Fruit fly (Drosophila melanogaster) whole organism, embryonic: ENCODE measurements around the gene Mco4.
A peak's percentile ranks its signal among the peaks of the same experiment; 100 is the strongest.

Source experiments
- Adf1 ChIP-seq: fragments of 200-800 bp; sonication (Bioruptor generic); IDR thresholded peaks from 2 replicates; pipeline ENCODE4 v1.3.6; 2022; ENCODE audit warnings: missing biosample characterization, missing genetic modification characterization
- Atf6 ChIP-seq: fragments of 200-800 bp; sonication (Bioruptor generic); IDR thresholded peaks from 2 replicates; pipeline ENCODE4 v1.3.6; 2022; ENCODE audit warnings: missing biosample characterization, missing genetic modification characterization
- BEAF-32 ChIP-seq: fragments of 200-800 bp; sonication (Bioruptor generic); optimal IDR thresholded peaks from 3 replicates; lab custom pipeline; 2017; ENCODE audit warnings: missing biosample characterization, missing genetic modification characterization, mild to moderate bottlenecking, moderate library complexity, missing genetic modification reagents
- CG11696 ChIP-seq: fragments of 200-800 bp; sonication (Bioruptor generic); IDR thresholded peaks from 2 replicates; pipeline ENCODE4 v1.3.6; 2022; ENCODE audit warnings: missing biosample characterization, missing genetic modification characterization
- CG12155 ChIP-seq: fragments of 200-800 bp; sonication (Bioruptor generic); optimal IDR thresholded peaks from 3 replicates; lab custom pipeline; 2016; ENCODE audit warnings: missing biosample characterization, missing genetic modification characterization
- CG12236 ChIP-seq: fragments of 200-800 bp; sonication (Bioruptor generic); optimal IDR thresholded peaks from 2 replicates; lab custom pipeline; 2016; ENCODE audit warnings: missing biosample characterization, missing genetic modification characterization
- CG12299 ChIP-seq: fragments of 200-800 bp; sonication (Bioruptor generic); optimal IDR thresholded peaks from 2 replicates; lab custom pipeline; 2018; ENCODE audit warnings: missing biosample characterization, mild to moderate bottlenecking, missing genetic modification characterization
- CG12942 ChIP-seq: fragments of 200-800 bp; sonication (Bioruptor generic); optimal IDR thresholded peaks from 3 replicates; lab custom pipeline; 2016; ENCODE audit warnings: missing biosample characterization, missing genetic modification characterization
- CG14965 ChIP-seq: fragments of 200-800 bp; sonication (Bioruptor generic); optimal IDR thresholded peaks from 2 replicates; lab custom pipeline; 2016; ENCODE audit warnings: missing biosample characterization, missing genetic modification characterization, borderline replicate concordance
- CG15601 ChIP-seq: fragments of 200-800 bp; sonication (Bioruptor generic); optimal IDR thresholded peaks from 3 replicates; lab custom pipeline; 2019; ENCODE audit warnings: missing biosample characterization, mild to moderate bottlenecking, missing genetic modification characterization, moderate library complexity
- CG1602 ChIP-seq: fragments of 200-800 bp; sonication (Bioruptor generic); optimal IDR thresholded peaks from 3 replicates; lab custom pipeline; 2016; ENCODE audit warnings: missing biosample characterization, missing genetic modification characterization
- CG17385 ChIP-seq: fragments of 200-800 bp; sonication (Bioruptor generic); optimal IDR thresholded peaks from 3 replicates; lab custom pipeline; 2018; ENCODE audit warnings: missing biosample characterization, mild to moderate bottlenecking, missing genetic modification characterization
- CG18011 ChIP-seq: fragments of 200-800 bp; sonication (Bioruptor generic); optimal IDR thresholded peaks from 2 replicates; lab custom pipeline; 2017; ENCODE audit warnings: missing biosample characterization, missing genetic modification characterization, mild to moderate bottlenecking, moderate library complexity, missing genotype
- CG18476 ChIP-seq: fragments of 200-800 bp; sonication (Bioruptor generic); optimal IDR thresholded peaks from 2 replicates; lab custom pipeline; 2016; ENCODE audit warnings: missing biosample characterization, mild to moderate bottlenecking, missing genetic modification characterization
- CG30431 ChIP-seq: fragments of 200-800 bp; sonication (Bioruptor generic); optimal IDR thresholded peaks from 2 replicates; lab custom pipeline; 2017; ENCODE audit warnings: missing biosample characterization, missing genetic modification characterization
- CG6272 ChIP-seq: fragments of 200-800 bp; sonication (Bioruptor generic); IDR thresholded peaks from 2 replicates; pipeline ENCODE4 v1.3.6; 2022; ENCODE audit warnings: missing biosample characterization, missing genetic modification characterization
- CG6689 ChIP-seq: fragments of 200-800 bp; sonication (Bioruptor generic); IDR thresholded peaks from 2 replicates; pipeline ENCODE4 v1.3.6; 2022; ENCODE audit warnings: missing biosample characterization, missing genetic modification characterization
- CG6791 ChIP-seq: fragments of 200-800 bp; sonication (Bioruptor generic); IDR thresholded peaks from 3 replicates; pipeline ENCODE4 v1.3.6; 2022; ENCODE audit warnings: missing biosample characterization, missing genetic modification characterization; ENCODE audit not compliant: partially characterized antibody
- CG6854 ChIP-seq: fragments of 200-800 bp; sonication (Bioruptor generic); optimal IDR thresholded peaks from 3 replicates; lab custom pipeline; 2017; ENCODE audit warnings: missing biosample characterization, mild to moderate bottlenecking, missing genetic modification characterization
- CG8944 ChIP-seq: fragments of 200-800 bp; sonication (Bioruptor generic); optimal IDR thresholded peaks from 3 replicates; lab custom pipeline; 2016; ENCODE audit warnings: missing biosample characterization, missing genetic modification characterization
- CG9215 ChIP-seq: fragments of 200-800 bp; sonication (Bioruptor generic); IDR thresholded peaks from 2 replicates; pipeline ENCODE4 v1.3.6; 2022; ENCODE audit warnings: missing biosample characterization, missing genetic modification characterization
- CG9817 ChIP-seq: fragments of 200-800 bp; sonication (Bioruptor generic); optimal IDR thresholded peaks from 2 replicates; lab custom pipeline; 2018; ENCODE audit warnings: missing biosample characterization, mild to moderate bottlenecking, missing genetic modification characterization, moderate library complexity
- CkIIα-i1 ChIP-seq: fragments of 200-800 bp; sonication (Bioruptor generic); IDR thresholded peaks from 2 replicates; pipeline ENCODE4 v1.3.6; 2022; ENCODE audit warnings: missing biosample characterization, missing genetic modification characterization
- Eip74EF ChIP-seq, 2 experiments: fragments of 200-800 bp in 1 of 2; fragments of >200 bp in 1 of 2; sonication (Bioruptor generic) in 1 of 2; optimal IDR thresholded peaks; 2 replicates each; lab custom pipeline; 2017 to 2019; ENCODE audit warnings: missing biosample characterization in 2 of 2, missing genetic modification characterization in 2 of 2, mild to moderate bottlenecking in 1 of 2, moderate library complexity in 1 of 2
- Mad ChIP-seq: fragments of 200-800 bp; sonication (Bioruptor generic); optimal IDR thresholded peaks from 2 replicates; lab custom pipeline; 2016; ENCODE audit warnings: missing biosample characterization, missing genetic modification characterization
- NK7.1 ChIP-seq: fragments of 200-800 bp; sonication (Bioruptor generic); optimal IDR thresholded peaks from 3 replicates; lab custom pipeline; 2016; ENCODE audit warnings: missing biosample characterization, missing genetic modification characterization
- Nf-YC ChIP-seq: fragments of 200-800 bp; optimal IDR thresholded peaks from 3 replicates; lab custom pipeline; 2019; ENCODE audit warnings: missing biosample characterization, mild to moderate bottlenecking, missing genetic modification characterization, moderate library complexity
- Sin3A ChIP-seq: fragments of >200 bp; optimal IDR thresholded peaks from 2 replicates; lab custom pipeline; 2018
- Sry-β ChIP-seq: fragments of 200-800 bp; sonication (Bioruptor generic); optimal IDR thresholded peaks from 2 replicates; lab custom pipeline; 2018; ENCODE audit warnings: missing biosample characterization, mild to moderate bottlenecking, missing genetic modification characterization, moderate library complexity
- Trl ChIP-seq, 3 experiments: fragments of >200 bp in 2 of 3; fragments of 200-800 bp in 1 of 3; sonication (Bioruptor generic) in 1 of 3; optimal IDR thresholded peaks; 2 replicates in 1 of 3; 3 replicates in 2 of 3; lab custom pipeline; 2016 to 2017; ENCODE audit warnings: missing biosample characterization in 1 of 3, missing genetic modification characterization in 1 of 3
- ab ChIP-seq: fragments of 200-800 bp; sonication (Bioruptor generic); optimal IDR thresholded peaks from 2 replicates; lab custom pipeline; 2016; ENCODE audit warnings: missing biosample characterization, missing genetic modification characterization
- al ChIP-seq: fragments of 200-800 bp; sonication (Bioruptor generic); IDR thresholded peaks from 2 replicates; pipeline ENCODE4 v1.3.6; 2022; ENCODE audit warnings: missing biosample characterization, missing genetic modification characterization
- ato ChIP-seq: fragments of 200-800 bp; sonication (Bioruptor generic); IDR thresholded peaks from 2 replicates; pipeline ENCODE4 v1.3.6; 2022; ENCODE audit warnings: missing biosample characterization, missing genetic modification characterization; ENCODE audit not compliant: partially characterized antibody
- da ChIP-seq: fragments of 200-800 bp; sonication (Bioruptor generic); optimal IDR thresholded peaks from 2 replicates; lab custom pipeline; 2016; ENCODE audit warnings: missing biosample characterization, missing genetic modification characterization
- dimm ChIP-seq: fragments of 200-800 bp; sonication (Bioruptor generic); IDR thresholded peaks from 2 replicates; pipeline ENCODE4 v1.3.6; 2022; ENCODE audit warnings: missing biosample characterization, missing genetic modification characterization
- fd102C ChIP-seq: fragments of 200-800 bp; sonication (Bioruptor generic); optimal IDR thresholded peaks from 2 replicates; lab custom pipeline; 2018; ENCODE audit warnings: missing biosample characterization, mild to moderate bottlenecking, missing genetic modification characterization, moderate library complexity
- grau ChIP-seq: fragments of 200-800 bp; optimal IDR thresholded peaks from 3 replicates; lab custom pipeline; 2019; ENCODE audit warnings: missing biosample characterization, mild to moderate bottlenecking, missing genetic modification characterization, moderate library complexity
- grn ChIP-seq: fragments of 200-800 bp; sonication (Bioruptor generic); optimal IDR thresholded peaks from 3 replicates; lab custom pipeline; 2017; ENCODE audit warnings: missing biosample characterization, missing genetic modification characterization
- h ChIP-seq: fragments of >200 bp; optimal IDR thresholded peaks from 2 replicates; lab custom pipeline; 2017
- insv ChIP-seq, 2 experiments: fragments of 200-800 bp; sonication (Bioruptor generic); optimal IDR thresholded peaks; 3 replicates each; lab custom pipeline; 2016 to 2018; ENCODE audit warnings: missing biosample characterization in 2 of 2, missing genetic modification characterization in 2 of 2
- jumu ChIP-seq: fragments of 200-800 bp; sonication (Bioruptor generic); optimal IDR thresholded peaks from 3 replicates; lab custom pipeline; 2016; ENCODE audit warnings: missing biosample characterization, missing genetic modification characterization
- kni ChIP-seq: fragments of 200-800 bp; sonication (Bioruptor generic); optimal IDR thresholded peaks from 3 replicates; lab custom pipeline; 2017; ENCODE audit warnings: mild to moderate bottlenecking, missing biosample characterization, missing genetic modification reagents, missing genetic modification characterization
- mam ChIP-seq: fragments of 200-800 bp; sonication (Bioruptor generic); optimal IDR thresholded peaks from 3 replicates; lab custom pipeline; 2016; ENCODE audit warnings: missing biosample characterization, missing genetic modification characterization
- otp ChIP-seq: fragments of 200-800 bp; sonication (Bioruptor generic); IDR thresholded peaks from 3 replicates; pipeline ENCODE4, ENCODE4 v1.3.6; 2022; ENCODE audit warnings: missing biosample characterization, missing genetic modification characterization
- rib ChIP-seq: fragments of 200-800 bp; sonication (Bioruptor generic); IDR thresholded peaks from 2 replicates; pipeline ENCODE4 v1.3.6; 2022; ENCODE audit warnings: missing biosample characterization, missing genetic modification characterization
- seq ChIP-seq: fragments of 200-800 bp; sonication (Bioruptor generic); IDR thresholded peaks from 2 replicates; pipeline ENCODE4 v1.3.6; 2022; ENCODE audit warnings: missing biosample characterization, missing genetic modification characterization
- slou ChIP-seq: fragments of 200-800 bp; sonication (Bioruptor generic); optimal IDR thresholded peaks from 3 replicates; lab custom pipeline; 2016; ENCODE audit warnings: missing biosample characterization, missing genetic modification characterization
- slp2 ChIP-seq: fragments of 200-800 bp; sonication (Bioruptor generic); optimal IDR thresholded peaks from 2 replicates; lab custom pipeline; 2016; ENCODE audit warnings: missing biosample characterization, missing genetic modification characterization
- so ChIP-seq: fragments of 200-800 bp; sonication (Bioruptor generic); IDR thresholded peaks from 3 replicates; pipeline ENCODE4 v1.3.6; 2022; ENCODE audit warnings: missing biosample characterization, missing genetic modification characterization
- twi ChIP-seq: fragments of 200-800 bp; optimal IDR thresholded peaks from 2 replicates; lab custom pipeline; 2019; ENCODE audit warnings: missing biosample characterization, mild to moderate bottlenecking, missing genetic modification characterization, moderate library complexity
- vfl ChIP-seq: fragments of 200-800 bp; sonication (Bioruptor generic); optimal IDR thresholded peaks from 2 replicates; lab custom pipeline; 2016; ENCODE audit warnings: missing biosample characterization, missing genetic modification characterization

Mco4 gene

DNA sequence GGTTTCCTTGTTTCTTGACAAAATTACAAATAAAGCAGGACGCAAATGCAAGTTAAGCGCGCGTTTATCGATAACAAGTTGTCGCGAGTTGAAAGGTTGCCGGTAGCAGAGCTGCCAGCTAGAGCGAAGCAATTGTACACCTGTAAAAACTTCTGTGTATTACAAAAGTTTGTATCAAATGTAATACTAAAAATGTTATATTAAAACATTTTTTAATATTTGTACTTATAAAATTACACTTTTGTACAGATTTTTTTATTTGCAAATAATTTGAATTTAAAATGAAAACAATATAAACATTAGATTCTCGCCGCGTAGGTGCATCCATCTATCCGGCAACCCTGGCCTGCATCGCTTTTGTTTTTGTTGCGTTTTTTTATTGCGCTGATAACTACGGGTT lies 11.3 kb downstream of the Mco4 start, which contains the start of the genes CG8142 and Ucp4A (continued):
- TF ChIP-seq CG1602 (peak; percentile 94), CG6791 (no peak), Sry-β (GFP tag; lab: Kevin White, UChicago) (no peak), da (GFP tag; lab: Kevin White, UChicago) (peak; percentile 8), seq (GFP tag; lab: Robert Waterston, UW) (peak; percentile 93), ato (GFP tag; lab: Robert Waterston, UW) (no peak), Adf1 (GFP tag; lab: Robert Waterston, UW) (peak; percentile 74), ab (GFP tag; lab: Kevin White, UChicago) (peak; percentile 65), CG9215 (GFP tag; lab: Robert Waterston, UW) (peak; percentile 94), twi (tag; lab: Kevin White, UChicago) (peak; percentile 84), Atf6 (peak; percentile 96), al (GFP tag; lab: Robert Waterston, UW) (peak; percentile 93), slp2 (GFP tag; lab: Kevin White, UChicago) (peak; percentile 39), Mad (GFP tag; lab: Kevin White, UChicago) (peak; percentile 72), CG18476 (peak; percentile 82), jumu (GFP tag; lab: Kevin White, UChicago) (peak; percentile 27), kni (GFP tag; lab: Kevin White, UChicago) (peak; percentile 75), dimm (GFP tag; lab: Robert Waterston, UW) (peak; percentile 76), CG11696 (GFP tag; lab: Robert Waterston, UW) (peak; percentile 72), vfl (GFP tag; lab: Kevin White, UChicago) (peak; percentile 72), Nf-YC (peak; percentile 84), rib (GFP tag; lab: Robert Waterston, UW) (peak; percentile 77), Trl (optimal IDR thresholded peaks at IDR 0.05; lab: Kevin White, UChicago) (no peak), Trl (GFP tag; optimal IDR thresholded peaks at IDR 0.05; lab: Kevin White, UChicago) (peak; percentile 44), CG6854 (GFP tag; lab: Kevin White, UChicago) (peak; percentile 76), CG14965 (no peak), slou (peak; percentile 84), CG6689 (GFP tag; lab: Robert Waterston, UW) (peak; percentile 98), fd102C (no peak), BEAF-32 (GFP tag; lab: Kevin White, UChicago) (peak; percentile 51), CG8944 (peak; percentile 47), Sin3A (lab: Kevin White, UChicago) (peak; percentile 10), CG15601 (tag; lab: Kevin White, UChicago) (peak; percentile 90), h (lab: Kevin White, UChicago) (no peak), CG12155 (GFP tag; lab: Kevin White, UChicago) (peak; percentile 89), grau (tag; lab: Kevin White, UChicago) (peak; percentile 90), NK7.1 (GFP tag; lab: Kevin White, UChicago) (no peak), CG6272 (GFP tag; lab: Robert Waterston, UW) (peak; percentile 96), grn (GFP tag; lab: Kevin White, UChicago) (peak; percentile 19), mam (GFP tag; lab: Kevin White, UChicago) (peak; percentile 71), Eip74EF (GFP tag; optimal IDR thresholded peaks at IDR 0.05; lab: Kevin White, UChicago) (peak in 1 of 2 experiments; percentile 56), CG17385 (GFP tag; lab: Kevin White, UChicago) (peak; percentile 79), CkIIα-i1 (GFP tag; lab: Robert Waterston, UW) (no peak; the same call in 1 of the 2 replicates), CG30431 (GFP tag; lab: Kevin White, UChicago) (peak; percentile 87), CG12236 (GFP tag; lab: Kevin White, UChicago) (no peak), CG12942 (GFP tag; lab: Kevin White, UChicago) (peak; percentile 90), otp (GFP tag; lab: Robert Waterston, UW) (peak; percentile 87), CG9817 (tag; lab: Kevin White, UChicago) (peak; percentile 89), CG18011 (peak; percentile 69), insv (GFP tag; optimal IDR thresholded peaks at IDR 0.05; lab: Kevin White, UChicago) (peak in 1 of 2 experiments; percentile 56), CG12299 (tag; lab: Kevin White, UChicago) (peak; percentile 82), so (GFP tag; lab: Robert Waterston, UW) (peak; percentile 91)
